Worm (Caenorhabditis elegans): Measurements from ENCODE around the gene tdo-2.

ce11 chrIII:5876140-5876675, 43.5 kb downstream of the tdo-2 start, which contains the start of gene aldo-2:
- TF ChIP-seq ama-1 (optimal IDR thresholded peaks at IDR 0.05) (peak; percentile 56), snpc-4 (tag; optimal IDR thresholded peaks at IDR 0.05) (no peak), hlh-4 (tag; optimal IDR thresholded peaks at IDR 0.05) (no peak), ceh-90 (tag; optimal IDR thresholded peaks at IDR 0.05) (no peak), nhr-12 (tag; optimal IDR thresholded peaks at IDR 0.05) (no peak), zip-4 (GFP tag; optimal IDR thresholded peaks at IDR 0.05) (no peak), lin-13 (GFP tag; optimal IDR thresholded peaks at IDR 0.05) (no peak), sptf-1 (tag; optimal IDR thresholded peaks at IDR 0.05) (no peak)

Data from whole organism, L1 larva.